Worm (Caenorhabditis elegans): Measurements from ENCODE around the gene mbf-1.

Gene mbf-1

ce11 chrIV:11479095-11479494, 1.1 kb downstream of the mbf-1 start, which contains the start of gene catp-8 (continued):
- TF ChIP-seq ets-5 (GFP tag; IDR thresholded peaks at IDR 0.05), result no peak
- TF ChIP-seq irx-1 (tag; optimal IDR thresholded peaks at IDR 0.05), result no peak
- no peak for TF ChIP-seq unc-86 (tag; optimal IDR thresholded peaks at IDR 0.05)
- TF ChIP-seq nhr-77 (tag; optimal IDR thresholded peaks at IDR 0.05), result no peak
- TF ChIP-seq mef-2 (tag; optimal IDR thresholded peaks at IDR 0.05), result no peak
- no peak for TF ChIP-seq F16B12.6 (tag; optimal IDR thresholded peaks at IDR 0.05)
- TF ChIP-seq ceh-90 (tag; optimal IDR thresholded peaks at IDR 0.05), result no peak
- peak; percentile 10 for TF ChIP-seq swsn-7 (tag; optimal IDR thresholded peaks at IDR 0.05)
- no peak for TF ChIP-seq grh-1 (GFP tag; IDR thresholded peaks at IDR 0.05)
- TF ChIP-seq aha-1 (tag; optimal IDR thresholded peaks at IDR 0.05), result no peak
- no peak for TF ChIP-seq dsc-1 (tag; optimal IDR thresholded peaks at IDR 0.05)
- no peak for TF ChIP-seq elt-2 (tag; optimal IDR thresholded peaks at IDR 0.05)
- no peak for TF ChIP-seq sptf-1 (tag; optimal IDR thresholded peaks at IDR 0.05)
- TF ChIP-seq lin-14 (GFP tag; optimal IDR thresholded peaks at IDR 0.05), result no peak
- no peak for TF ChIP-seq lin-35 (GFP tag; optimal IDR thresholded peaks at IDR 0.05)
- no peak for TF ChIP-seq nhr-76 (tag; optimal IDR thresholded peaks at IDR 0.05)
- TF ChIP-seq zip-4 (GFP tag; optimal IDR thresholded peaks at IDR 0.05), result no peak
- no peak for TF ChIP-seq efl-3 (GFP tag; optimal IDR thresholded peaks at IDR 0.05)
- TF ChIP-seq nhr-84 (tag; optimal IDR thresholded peaks at IDR 0.05), result no peak
- TF ChIP-seq fkh-4 (tag; optimal IDR thresholded peaks at IDR 0.05; ENCODE audit: borderline replicate concordance), result no peak
- no peak for TF ChIP-seq hlh-17 (GFP tag; optimal IDR thresholded peaks at IDR 0.05; ENCODE audit: borderline replicate concordance)
- no peak for TF ChIP-seq egl-13 (tag; optimal IDR thresholded peaks at IDR 0.05)
- TF ChIP-seq alr-1 (tag; optimal IDR thresholded peaks at IDR 0.05; ENCODE audit: borderline replicate concordance), result no peak
- TF ChIP-seq ceh-82 (tag; optimal IDR thresholded peaks at IDR 0.05), result no peak
- no peak for TF ChIP-seq lin-39 (tag; optimal IDR thresholded peaks at IDR 0.05)
- TF ChIP-seq rnt-1 (tag; optimal IDR thresholded peaks at IDR 0.05), result no peak
- no peak for TF ChIP-seq ceh-88 (GFP tag; IDR thresholded peaks at IDR 0.05)
- no peak for TF ChIP-seq nhr-237 (tag; optimal IDR thresholded peaks at IDR 0.05)
- TF ChIP-seq pqm-1 (tag; optimal IDR thresholded peaks at IDR 0.05), result no peak
- TF ChIP-seq ceh-8 (GFP tag; optimal IDR thresholded peaks at IDR 0.05), result no peak
- no peak for TF ChIP-seq ceh-63 (GFP tag; optimal IDR thresholded peaks at IDR 0.05)
- TF ChIP-seq dpl-1 (GFP tag; optimal IDR thresholded peaks at IDR 0.05), result peak in 1 of 3 experiments; percentile 8
- TF ChIP-seq aly-2 (tag; optimal IDR thresholded peaks at IDR 0.05), result peak; percentile 38
- TF ChIP-seq efl-1 (optimal IDR thresholded peaks at IDR 0.05), result no peak
- TF ChIP-seq efl-1 (GFP tag; optimal IDR thresholded peaks at IDR 0.05 in 1 of 2), result peak; percentile 8 to 73
- TF ChIP-seq tlp-1 (tag; optimal IDR thresholded peaks at IDR 0.05), result no peak
- TF ChIP-seq nhr-28 (tag; optimal IDR thresholded peaks at IDR 0.05), result no peak
- TF ChIP-seq fkh-8 (tag; optimal IDR thresholded peaks at IDR 0.05), result no peak
- peak; percentile 15 for TF ChIP-seq nhr-47 (tag; optimal IDR thresholded peaks at IDR 0.05)
- TF ChIP-seq lir-3 (tag; optimal IDR thresholded peaks at IDR 0.05; ENCODE audit: poor library complexity), result no peak
- TF ChIP-seq ama-1 (optimal IDR thresholded peaks at IDR 0.05), result peak; percentile 58
- TF ChIP-seq unc-130 (tag; optimal IDR thresholded peaks at IDR 0.05), result no peak
- no peak for TF ChIP-seq nhr-19 (GFP tag; conservative IDR thresholded peaks at IDR 0.05)
- TF ChIP-seq egl-27 (tag; optimal IDR thresholded peaks at IDR 0.05), result no peak
- no peak for TF ChIP-seq snpc-4 (tag; optimal IDR thresholded peaks at IDR 0.05)
- TF ChIP-seq fkh-10 (GFP tag; optimal IDR thresholded peaks at IDR 0.05), result no peak
- no peak for TF ChIP-seq tbx-2 (tag; optimal IDR thresholded peaks at IDR 0.05)
- no peak for TF ChIP-seq isw-1 (GFP tag; IDR thresholded peaks at IDR 0.05)

Measured in whole organism, L1 larva.